Worm (Caenorhabditis elegans) whole organism, late embryonic: ENCODE results near the gene T21B10.4.

Experiments used
- C08G9.2 ChIP-seq: sonication (generic microtip); optimal IDR thresholded peaks from 2 replicates; lab custom pipeline; 2016; ENCODE audit warnings: mild to moderate bottlenecking, missing genetic modification characterization, moderate library complexity, missing compliant biosample characterization
- C38D4.7 ChIP-seq: fragments of 200-800 bp; sonication (Bioruptor generic); optimal IDR thresholded peaks from 2 replicates; lab custom pipeline; 2018; ENCODE audit warnings: mild to moderate bottlenecking, missing genetic modification characterization, moderate library complexity, missing compliant biosample characterization
- F13H6.1 ChIP-seq: sonication (generic microtip); optimal IDR thresholded peaks from 2 replicates; lab custom pipeline; 2016; ENCODE audit warnings: missing genetic modification characterization, missing compliant biosample characterization
- K02D7.2 ChIP-seq: sonication (generic microtip); optimal IDR thresholded peaks from 2 replicates; lab custom pipeline; 2017; ENCODE audit warnings: mild to moderate bottlenecking, missing genetic modification characterization, missing compliant biosample characterization
- T23F11.4 ChIP-seq: fragments of 200-800 bp; sonication (Bioruptor generic); optimal IDR thresholded peaks from 2 replicates; lab custom pipeline; 2018; ENCODE audit warnings: mild to moderate bottlenecking, missing genetic modification characterization, missing compliant biosample characterization
- Y22D7AL.16 ChIP-seq: sonication (generic microtip); optimal IDR thresholded peaks from 2 replicates; lab custom pipeline; 2016; ENCODE audit warnings: missing genetic modification characterization, missing compliant biosample characterization
- ahr-1 ChIP-seq: sonication (generic microtip); optimal IDR thresholded peaks from 2 replicates; lab custom pipeline; 2016; ENCODE audit warnings: missing genetic modification characterization, missing compliant biosample characterization
- ama-1 ChIP-seq: fragments of 150-350 bp; optimal IDR thresholded peaks from 2 replicates; lab custom pipeline; 2014
- ceh-18 ChIP-seq: sonication (generic microtip); optimal IDR thresholded peaks from 2 replicates; lab custom pipeline; 2016; ENCODE audit warnings: missing genetic modification characterization, missing compliant biosample characterization
- ceh-19 ChIP-seq: fragments of 200-800 bp; sonication (Bioruptor generic); optimal IDR thresholded peaks from 2 replicates; lab custom pipeline; 2018; ENCODE audit warnings: mild to moderate bottlenecking, missing genetic modification characterization, missing compliant biosample characterization
- ceh-22 ChIP-seq: sonication (generic microtip); optimal IDR thresholded peaks from 2 replicates; lab custom pipeline; 2017; ENCODE audit warnings: missing biosample characterization, missing genetic modification characterization
- ceh-31 ChIP-seq: sonication (generic microtip); optimal IDR thresholded peaks from 2 replicates; lab custom pipeline; 2016; ENCODE audit warnings: missing genetic modification characterization, missing compliant biosample characterization
- ceh-34 ChIP-seq: sonication (generic microtip); optimal IDR thresholded peaks from 2 replicates; lab custom pipeline; 2016; ENCODE audit warnings: mild to moderate bottlenecking, missing genetic modification characterization, missing compliant biosample characterization
- ceh-45 ChIP-seq: fragments of 200-800 bp; sonication (Bioruptor generic); IDR thresholded peaks from 2 replicates; pipeline ENCODE4 v1.3.6; 2022; ENCODE audit warnings: missing genetic modification reagents, missing genetic modification characterization, missing compliant biosample characterization
- ceh-48 ChIP-seq: sonication (generic microtip); optimal IDR thresholded peaks from 2 replicates; lab custom pipeline; 2016; ENCODE audit warnings: missing genetic modification characterization, inconsistent platforms, missing compliant biosample characterization
- ceh-9 ChIP-seq: sonication (generic microtip); optimal IDR thresholded peaks from 2 replicates; lab custom pipeline; 2016; ENCODE audit warnings: mild to moderate bottlenecking, missing genetic modification characterization, inconsistent platforms, missing compliant biosample characterization
- che-1 ChIP-seq: sonication (generic microtip); optimal IDR thresholded peaks from 2 replicates; lab custom pipeline; 2016; ENCODE audit warnings: mild to moderate bottlenecking, missing genetic modification characterization, missing compliant biosample characterization
- dmd-4 ChIP-seq: sonication (generic microtip); optimal IDR thresholded peaks from 2 replicates; lab custom pipeline; 2016; ENCODE audit warnings: borderline replicate concordance, missing genetic modification characterization, missing compliant biosample characterization
- dve-1 ChIP-seq: sonication (generic microtip); optimal IDR thresholded peaks from 2 replicates; lab custom pipeline; 2017; ENCODE audit warnings: antibody characterized with exemption, mild to moderate bottlenecking, missing genetic modification characterization, missing compliant biosample characterization
- fax-1 ChIP-seq: sonication (generic microtip); optimal IDR thresholded peaks from 2 replicates; lab custom pipeline; 2016; ENCODE audit warnings: missing genotype, missing genetic modification characterization, missing compliant biosample characterization
- fkh-10 ChIP-seq: fragments of 150-350 bp; optimal IDR thresholded peaks from 2 replicates; lab custom pipeline; 2014; ENCODE audit warnings: missing biosample characterization, missing genetic modification reagents, missing genetic modification characterization
- gmeb-2 ChIP-seq: sonication (generic microtip); optimal IDR thresholded peaks from 2 replicates; lab custom pipeline; 2016; ENCODE audit warnings: missing genetic modification characterization, inconsistent platforms, missing compliant biosample characterization
- hlh-13 ChIP-seq: fragments of 200-800 bp; sonication (Bioruptor generic); optimal IDR thresholded peaks from 2 replicates; lab custom pipeline; 2018; ENCODE audit warnings: mild to moderate bottlenecking, missing genetic modification characterization, missing compliant biosample characterization
- hlh-8 ChIP-seq: sonication (generic microtip); optimal IDR thresholded peaks from 2 replicates; lab custom pipeline; 2016; ENCODE audit warnings: missing genotype, missing genetic modification characterization, missing compliant biosample characterization
- lim-6 ChIP-seq: sonication (generic microtip); optimal IDR thresholded peaks from 2 replicates; lab custom pipeline; 2016; ENCODE audit warnings: missing genetic modification characterization, missing compliant biosample characterization
- madf-2 ChIP-seq: sonication (generic microtip); optimal IDR thresholded peaks from 2 replicates; lab custom pipeline; 2017; ENCODE audit warnings: missing genetic modification characterization, missing compliant biosample characterization
- nhr-11 ChIP-seq: fragments of 150-350 bp; optimal IDR thresholded peaks from 2 replicates; lab custom pipeline; 2014; ENCODE audit warnings: missing biosample characterization, missing genetic modification characterization
- npax-4 ChIP-seq: sonication (generic microtip); optimal IDR thresholded peaks from 2 replicates; lab custom pipeline; 2016; ENCODE audit warnings: missing genetic modification characterization, missing compliant biosample characterization
- pag-3 ChIP-seq: sonication (generic microtip); optimal IDR thresholded peaks from 2 replicates; lab custom pipeline; 2016; ENCODE audit warnings: missing compliant biosample characterization, missing genetic modification characterization, borderline replicate concordance
- pax-1 ChIP-seq: fragments of 150-350 bp; optimal IDR thresholded peaks from 2 replicates; lab custom pipeline; 2014; ENCODE audit warnings: missing biosample characterization, missing genetic modification characterization
- pha-4 ChIP-seq: fragments of 150-350 bp; optimal IDR thresholded peaks from 2 replicates; lab custom pipeline; 2018; ENCODE audit warnings: missing biosample characterization, missing genetic modification reagents, missing genetic modification characterization
- pqm-1 ChIP-seq: sonication (generic microtip); optimal IDR thresholded peaks from 2 replicates; lab custom pipeline; 2016; ENCODE audit warnings: missing genetic modification characterization, missing compliant biosample characterization
- pros-1 ChIP-seq: fragments of 150-350 bp; optimal IDR thresholded peaks from 2 replicates; lab custom pipeline; 2014; ENCODE audit warnings: missing biosample characterization, missing genetic modification reagents, missing genetic modification characterization
- ref-2 ChIP-seq: sonication (generic microtip); optimal IDR thresholded peaks from 2 replicates; lab custom pipeline; 2016; ENCODE audit warnings: missing genetic modification characterization, missing compliant biosample characterization
- rnt-1 ChIP-seq: sonication (generic microtip); optimal IDR thresholded peaks from 2 replicates; lab custom pipeline; 2016; ENCODE audit warnings: missing genetic modification characterization, missing compliant biosample characterization
- tbx-7 ChIP-seq: sonication (generic microtip); optimal IDR thresholded peaks from 2 replicates; lab custom pipeline; 2016; ENCODE audit warnings: missing genotype, missing genetic modification characterization, missing compliant biosample characterization
- ttx-3 ChIP-seq: sonication (generic microtip); optimal IDR thresholded peaks from 2 replicates; lab custom pipeline; 2016; ENCODE audit warnings: missing genetic modification reagents, missing genetic modification characterization, missing compliant biosample characterization
- unc-3 ChIP-seq, 2 experiments: fragments of 200-800 bp in 1 of 2; sonication (Bioruptor generic) in 1 of 2; sonication (generic microtip) in 1 of 2; conservative IDR thresholded peaks in 1 of 2; optimal IDR thresholded peaks in 1 of 2; 2 replicates each; pipeline versions ENCODE4 v1.3.6 to Lab custom; 2016 to 2022; ENCODE audit warnings: missing compliant biosample characterization in 2 of 2, missing genetic modification characterization in 2 of 2, missing genetic modification reagents in 1 of 2
- unc-55 ChIP-seq: sonication (generic microtip); optimal IDR thresholded peaks from 2 replicates; lab custom pipeline; 2017; ENCODE audit warnings: missing biosample characterization, missing genetic modification reagents, missing genetic modification characterization
- unc-86 ChIP-seq: sonication (generic microtip); optimal IDR thresholded peaks from 2 replicates; lab custom pipeline; 2016; ENCODE audit warnings: missing genetic modification characterization, missing compliant biosample characterization
- zip-5 ChIP-seq: sonication (generic microtip); optimal IDR thresholded peaks from 2 replicates; lab custom pipeline; 2016; ENCODE audit warnings: missing genetic modification characterization, missing compliant biosample characterization
- ztf-16 ChIP-seq: sonication (generic microtip); optimal IDR thresholded peaks from 2 replicates; lab custom pipeline; 2017; ENCODE audit warnings: missing genetic modification characterization, missing compliant biosample characterization

Gene T21B10.4

DNA sequence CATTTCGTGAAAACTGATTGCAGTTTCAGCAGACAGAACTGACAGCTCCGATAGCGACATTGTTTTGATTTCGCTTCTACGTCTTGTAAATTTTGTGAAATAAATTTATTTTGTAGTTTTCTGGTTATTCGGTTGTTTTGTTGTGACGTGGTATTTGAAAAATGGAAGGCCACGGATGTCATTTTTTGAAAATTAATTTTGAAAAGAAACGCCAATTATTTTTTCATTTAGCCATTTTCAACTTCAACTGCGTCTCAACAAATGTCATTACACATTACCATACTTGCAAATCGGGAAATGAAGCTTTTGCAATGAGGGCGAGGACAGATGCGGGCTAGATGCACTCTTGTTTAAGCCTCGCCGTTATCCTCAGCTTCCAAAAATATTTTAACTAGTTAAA is 47.3 kb downstream of the T21B10.4 start, which contains the start of gene C18E9.8:
Gene C18E9.8, minus strand, starts transcription at position 101 of the 400 bp plus-strand sequence.
- TF ChIP-seq ceh-31 (tag; lab: Kevin White, UChicago): no peak
- TF ChIP-seq ztf-16: no peak
- TF ChIP-seq fkh-10 (GFP tag; lab: Kevin White, UChicago): no peak
- TF ChIP-seq ceh-22 (tag; lab: Kevin White, UChicago): no peak
- TF ChIP-seq pha-4 (tag; lab: Kevin White, UChicago): no peak
- no peak for TF ChIP-seq fax-1
- TF ChIP-seq ceh-34: no peak
- no peak for TF ChIP-seq tbx-7
- no peak for TF ChIP-seq madf-2 (tag; lab: Kevin White, UChicago)
- TF ChIP-seq dve-1 (tag; lab: Kevin White, UChicago): no peak
- no peak for TF ChIP-seq ceh-19 (GFP tag; lab: Kevin White, UChicago)
- TF ChIP-seq ceh-18: no peak
- TF ChIP-seq npax-4: no peak
- TF ChIP-seq nhr-11: no peak
- TF ChIP-seq ceh-9 (tag; lab: Kevin White, UChicago): no peak
- TF ChIP-seq pax-1 (tag; lab: Kevin White, UChicago): no peak
- TF ChIP-seq F13H6.1: no peak
- TF ChIP-seq ceh-45 (GFP tag; lab: Robert Waterston, UW): no peak

DNA sequence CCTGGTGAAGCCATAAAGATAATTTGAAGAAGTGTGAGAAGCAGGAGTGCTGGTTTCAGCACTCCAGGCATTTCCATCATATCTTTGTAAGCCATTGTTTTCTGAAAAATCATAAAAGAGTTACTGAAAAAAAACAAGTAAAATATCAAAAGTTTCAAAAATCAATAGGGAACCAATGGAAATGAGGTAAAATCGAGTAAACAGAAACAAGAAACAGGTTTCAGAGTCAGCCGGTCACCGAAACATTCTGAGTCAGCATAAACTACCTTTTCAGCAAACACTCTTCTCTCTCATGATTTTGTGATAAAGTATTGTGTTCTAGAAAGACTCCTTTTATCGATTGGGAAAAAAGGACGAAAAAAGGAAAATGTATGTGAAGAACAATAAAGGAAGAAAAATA is 48.8 kb downstream of the T21B10.4 start, which contains the start of gene C18E9.9:
Gene C18E9.9, minus strand, starts transcription at position 101 of the 400 bp plus-strand sequence.
- no peak for TF ChIP-seq Y22D7AL.16 (tag; lab: Kevin White, UChicago)
- TF ChIP-seq unc-55 (GFP tag; lab: Kevin White, UChicago): no peak
- no peak for TF ChIP-seq madf-2 (tag; lab: Kevin White, UChicago)
- TF ChIP-seq ahr-1 (tag; lab: Kevin White, UChicago): no peak
- no peak for TF ChIP-seq pqm-1 (tag; lab: Kevin White, UChicago)
- TF ChIP-seq F13H6.1: no peak
- TF ChIP-seq che-1 (tag; lab: Kevin White, UChicago): no peak
- no peak for TF ChIP-seq rnt-1
- TF ChIP-seq zip-5 (tag; lab: Kevin White, UChicago): no peak
- no peak for TF ChIP-seq unc-86 (tag; lab: Kevin White, UChicago)

DNA sequence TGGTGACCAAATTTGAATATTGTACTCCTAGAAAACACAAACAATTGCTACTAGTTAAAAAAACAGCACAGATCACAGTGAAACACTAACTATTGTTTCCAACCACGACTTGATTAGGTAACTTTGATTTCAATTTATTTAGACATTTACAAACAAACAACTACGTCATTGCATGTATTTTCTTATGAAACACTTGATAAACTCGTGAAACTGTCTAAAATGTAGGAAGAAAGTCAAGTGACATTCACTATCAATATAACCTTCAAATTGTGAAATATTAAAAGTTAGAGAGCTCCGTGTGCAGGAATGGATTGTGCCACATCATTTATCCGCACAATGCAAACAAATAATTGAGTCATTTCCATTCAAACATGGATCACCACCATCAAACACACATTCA is 49.6 kb downstream of the T21B10.4 start:
- TF ChIP-seq K02D7.2 (tag; lab: Kevin White, UChicago): no peak
- no peak for TF ChIP-seq hlh-13 (GFP tag; lab: Kevin White, UChicago)
- TF ChIP-seq ceh-19 (GFP tag; lab: Kevin White, UChicago): no peak
- no peak for TF ChIP-seq ama-1 (lab: Kevin White, UChicago)
- TF ChIP-seq ceh-48 (tag; lab: Kevin White, UChicago): no peak
- TF ChIP-seq ttx-3: no peak
- no peak for TF ChIP-seq C08G9.2 (tag; lab: Kevin White, UChicago)

DNA sequence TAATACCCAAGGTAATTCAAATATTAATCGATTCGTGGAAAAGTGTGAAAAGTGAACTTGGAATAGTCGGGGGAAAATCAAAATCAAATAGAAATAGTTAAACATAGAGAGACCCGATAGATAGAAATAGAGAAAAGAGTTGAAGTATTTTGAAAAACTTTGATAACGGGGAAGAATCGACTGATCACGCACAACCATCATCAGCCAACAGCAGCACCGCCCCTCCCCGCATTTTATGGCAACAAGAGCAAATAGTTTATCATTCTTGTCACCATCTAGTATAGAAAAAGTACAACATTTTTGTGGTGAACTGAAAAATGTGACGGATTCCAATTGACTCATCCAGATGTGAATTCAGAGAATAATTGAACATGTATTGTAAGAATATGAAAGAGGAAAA is 50.9 kb downstream of the T21B10.4 start:
- TF ChIP-seq ceh-31 (tag; lab: Kevin White, UChicago) (no peak), ttx-3 (no peak), pax-1 (tag; lab: Kevin White, UChicago) (no peak), pag-3 (no peak), unc-55 (GFP tag; lab: Kevin White, UChicago) (no peak), ref-2 (tag; lab: Kevin White, UChicago) (no peak), T23F11.4 (GFP tag; lab: Kevin White, UChicago) (no peak), C38D4.7 (GFP tag; lab: Kevin White, UChicago) (no peak), pqm-1 (tag; lab: Kevin White, UChicago) (no peak), madf-2 (tag; lab: Kevin White, UChicago) (no peak), pros-1 (no peak), ceh-48 (tag; lab: Kevin White, UChicago) (no peak), K02D7.2 (tag; lab: Kevin White, UChicago) (no peak), hlh-8 (tag; lab: Kevin White, UChicago) (no peak), gmeb-2 (no peak), dmd-4 (tag; lab: Kevin White, UChicago) (no peak), unc-3 (GFP tag; conservative IDR thresholded peaks at IDR 0.05; lab: Robert Waterston, UW) (no peak), unc-3 (tag; optimal IDR thresholded peaks at IDR 0.05; lab: Kevin White, UChicago) (no peak), lim-6 (tag; lab: Kevin White, UChicago) (no peak)
